Fruit fly (Drosophila melanogaster) whole organism, adult: ENCODE measurements around the gene Pdhb.

Source experiments
- CG33017 ChIP-seq: fragments of 200-800 bp; sonication (Bioruptor generic); optimal IDR thresholded peaks from 2 replicates; lab custom pipeline; 2018; ENCODE audit warnings: missing biosample characterization, mild to moderate bottlenecking, missing genetic modification characterization, moderate library complexity
- CG7045 ChIP-seq: fragments of 200-800 bp; sonication (Bioruptor generic); optimal IDR thresholded peaks from 2 replicates; lab custom pipeline; 2017; ENCODE audit warnings: missing biosample characterization, mild to moderate bottlenecking, missing genetic modification characterization
- CG7101 ChIP-seq: fragments of 200-800 bp; sonication (Bioruptor generic); optimal IDR thresholded peaks from 2 replicates; lab custom pipeline; 2018; ENCODE audit warnings: missing biosample characterization, mild to moderate bottlenecking, missing genetic modification characterization, moderate library complexity
- Clk ChIP-seq: fragments of 200-800 bp; sonication (Bioruptor generic); optimal IDR thresholded peaks from 2 replicates; lab custom pipeline; 2017; ENCODE audit warnings: missing biosample characterization, missing genetic modification characterization
- Hr96 ChIP-seq: fragments of 200-800 bp; sonication (Bioruptor generic); optimal IDR thresholded peaks from 2 replicates; lab custom pipeline; 2016; ENCODE audit warnings: missing biosample characterization, missing genetic modification characterization
- bab1 ChIP-seq: fragments of 200-800 bp; sonication (Bioruptor generic); optimal IDR thresholded peaks from 3 replicates; lab custom pipeline; 2019; ENCODE audit warnings: missing biosample characterization, mild to moderate bottlenecking, missing genetic modification characterization, moderate library complexity
- cnc ChIP-seq, 2 experiments: fragments of >200 bp; optimal IDR thresholded peaks; 2 replicates each; lab custom pipeline; 2017
- tj ChIP-seq: fragments of 200-800 bp; sonication (Bioruptor generic); optimal IDR thresholded peaks from 3 replicates; lab custom pipeline; 2017; ENCODE audit warnings: missing biosample characterization, mild to moderate bottlenecking, missing genetic modification characterization, moderate library complexity

DNA sequence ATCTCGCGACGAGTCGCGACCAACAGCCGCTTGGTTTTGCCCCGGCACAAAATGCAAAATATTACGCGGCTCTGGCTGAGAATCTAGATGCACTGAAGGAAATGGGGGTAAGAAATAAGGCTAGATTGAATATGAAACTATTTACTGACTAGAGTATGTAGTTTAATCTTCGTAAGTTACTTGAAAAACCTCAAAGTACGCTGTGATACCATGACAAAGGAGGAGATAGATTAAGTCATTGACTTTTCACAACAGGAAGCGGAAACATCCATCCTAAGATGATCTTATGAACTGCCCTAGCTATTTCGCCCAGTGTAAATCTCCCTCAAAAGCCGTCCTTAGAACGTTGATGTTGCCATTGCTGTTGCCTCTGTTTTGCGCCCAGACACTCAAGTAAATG lies 18.7 kb upstream of the Pdhb start:
- TF ChIP-seq CG7101 (tag; lab: Kevin White, UChicago) (no peak), Clk (GFP tag; lab: Kevin White, UChicago) (peak; percentile 25), cnc (optimal IDR thresholded peaks at IDR 0.05; lab: Kevin White, UChicago) (no peak), CG7045 (GFP tag; lab: Kevin White, UChicago) (peak; percentile 21), tj (GFP tag; lab: Kevin White, UChicago) (no peak), bab1 (GFP tag; lab: Kevin White, UChicago) (no peak), Hr96 (GFP tag; lab: Kevin White, UChicago) (no peak), CG33017 (tag; lab: Kevin White, UChicago) (no peak)
